Worm (Caenorhabditis elegans): Measurements from ENCODE around the gene tra-4.
A peak's percentile ranks its signal among the peaks of the same experiment; 100 is the strongest.
"Not testable (repeated sequence)": the region's sequence is repeated elsewhere in the genome, so short reads cannot be mapped to it uniquely, and the experiment has no call there.

tra-4 gene

DNA sequence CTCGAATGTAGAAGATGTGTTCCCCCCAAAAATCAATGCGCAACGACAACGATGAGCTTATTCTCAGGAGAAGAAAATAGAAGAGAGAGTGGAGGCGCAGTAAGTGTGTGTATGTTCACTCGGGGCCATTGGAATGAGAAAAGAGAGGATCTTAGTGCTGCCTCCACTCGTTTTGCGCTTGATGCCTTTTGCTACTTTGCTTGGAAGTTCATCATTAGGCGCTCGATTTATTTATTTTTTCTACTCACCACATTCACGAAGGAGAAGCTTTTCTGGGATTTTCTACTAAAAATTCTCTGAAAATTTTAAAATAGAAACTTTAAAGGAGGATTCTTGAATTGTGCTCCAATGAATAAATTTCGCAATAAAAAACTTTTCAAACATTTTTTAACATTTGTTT is 40.9 kb upstream of the tra-4 start, which contains the start of gene F52B10.3:
Gene F52B10.3 (minus strand): TSS at position 101 of the 400 bp plus-strand sequence.
- TF ChIP-seq pha-4 (tag; optimal IDR thresholded peaks at IDR 0.05) (no peak), cebp-1 (GFP tag; IDR thresholded peaks at IDR 0.05) (no peak), cebp-1 (tag; optimal IDR thresholded peaks at IDR 0.05) (peak; percentile 40)

DNA sequence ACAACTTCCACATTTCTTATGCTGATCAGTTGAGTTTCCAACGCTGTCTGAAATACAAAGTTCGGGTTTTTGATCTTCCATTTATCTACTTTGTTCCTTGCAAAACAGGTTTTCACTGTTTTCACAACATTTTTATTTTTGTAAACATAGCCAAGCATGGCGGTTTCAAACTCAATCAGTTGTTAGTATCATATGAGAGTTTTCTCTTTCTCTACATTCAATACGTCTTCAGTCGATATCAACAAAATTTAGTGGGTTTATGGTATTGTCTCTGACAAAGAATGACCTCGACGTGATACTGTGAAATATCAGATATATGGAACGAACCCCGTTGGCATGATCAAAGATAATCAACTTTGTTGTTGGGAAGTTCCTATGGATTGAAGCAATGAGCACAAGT is 38.2 kb upstream of the tra-4 start:
- no peak for TF ChIP-seq ceh-100 (GFP tag; IDR thresholded peaks at IDR 0.05)
- no peak for TF ChIP-seq ZK185.1 (tag; optimal IDR thresholded peaks at IDR 0.05; ENCODE audit: poor library complexity, severe bottlenecking)
- TF ChIP-seq zim-3 (tag; optimal IDR thresholded peaks at IDR 0.05) = no peak
- TF ChIP-seq tbx-9 (tag; optimal IDR thresholded peaks at IDR 0.05; ENCODE audit: borderline replicate concordance) = no peak
- TF ChIP-seq lin-26 (GFP tag; IDR thresholded peaks at IDR 0.05) = no peak
- TF ChIP-seq egl-18 (GFP tag; IDR thresholded peaks at IDR 0.05) = no peak
- TF ChIP-seq ztf-28 (GFP tag; IDR thresholded peaks at IDR 0.05) = no peak

DNA sequence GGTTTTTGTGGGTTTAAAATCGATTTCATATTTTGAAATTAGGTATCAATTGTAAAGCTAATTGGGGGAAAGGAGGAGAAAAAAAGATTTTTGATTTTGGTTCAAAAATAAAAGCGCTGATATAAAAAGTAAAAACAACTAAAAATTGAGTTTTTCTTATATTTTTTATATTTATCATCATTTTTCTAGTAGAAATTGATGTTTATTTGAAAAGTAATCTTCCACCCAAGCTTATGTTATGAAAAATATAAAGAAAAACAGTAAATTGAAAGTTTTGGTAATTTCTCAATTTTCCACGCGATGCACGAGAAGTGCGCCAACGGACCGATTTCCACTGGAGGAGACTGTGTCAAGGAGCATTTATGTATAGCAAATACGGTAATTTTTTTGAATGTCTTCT is 36.9 kb upstream of the tra-4 start, which contains the start of gene B0410.1:
Gene B0410.1 (plus strand): TSS at position 301 of the 400 bp plus-strand sequence.
- TF ChIP-seq snpc-1.1 (tag; optimal IDR thresholded peaks at IDR 0.05; ENCODE audit: insufficient read depth); hlh-26 (GFP tag; conservative IDR thresholded peaks at IDR 0.05); ztf-6 (GFP tag; IDR thresholded peaks at IDR 0.05): not testable (repeated sequence)

DNA sequence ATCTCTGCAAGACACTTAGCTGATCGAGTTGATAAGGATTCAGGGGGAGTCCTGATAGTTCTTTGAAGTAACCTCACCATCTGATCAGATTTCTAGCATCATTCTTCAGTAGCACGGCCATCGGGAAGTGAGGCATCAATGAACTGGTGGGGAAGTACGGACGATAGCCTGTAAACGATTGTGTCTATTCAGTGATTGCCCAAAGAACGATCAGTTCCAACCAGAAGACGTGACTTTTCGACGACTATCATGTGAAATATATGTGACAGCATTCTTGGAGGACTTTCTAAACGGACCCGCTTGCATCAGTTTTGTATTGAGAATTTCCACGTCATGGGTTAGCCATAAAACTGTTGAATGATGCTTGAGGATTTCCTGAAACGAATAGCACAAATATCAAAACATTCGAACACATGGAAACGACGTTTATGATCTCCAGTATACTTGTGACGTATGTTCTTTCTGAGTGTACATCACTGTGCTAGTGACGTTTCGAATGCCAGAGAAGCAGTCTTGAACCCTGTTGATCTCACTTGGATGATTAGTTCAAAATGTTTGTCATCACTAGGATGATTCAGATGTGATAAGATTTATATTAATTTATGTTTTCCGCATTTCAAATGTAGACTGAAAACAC is 35.7 kb upstream of the tra-4 start:
- TF ChIP-seq ets-4 (GFP tag; optimal IDR thresholded peaks at IDR 0.05) = no peak
- no peak for TF ChIP-seq ztf-18 (tag; optimal IDR thresholded peaks at IDR 0.05)
- TF ChIP-seq nhr-90 (tag; optimal IDR thresholded peaks at IDR 0.05) = no peak
- peak; percentile 72 for TF ChIP-seq ztf-26 (tag; optimal IDR thresholded peaks at IDR 0.05)
- no peak for TF ChIP-seq ama-1 (optimal IDR thresholded peaks at IDR 0.05)
- no peak for TF ChIP-seq ama-1 (GFP tag; optimal IDR thresholded peaks at IDR 0.05)
- peak; percentile 56 for TF ChIP-seq lin-40 (tag; optimal IDR thresholded peaks at IDR 0.05)
- TF ChIP-seq die-1 (tag; optimal IDR thresholded peaks at IDR 0.05) = peak; percentile 44

DNA sequence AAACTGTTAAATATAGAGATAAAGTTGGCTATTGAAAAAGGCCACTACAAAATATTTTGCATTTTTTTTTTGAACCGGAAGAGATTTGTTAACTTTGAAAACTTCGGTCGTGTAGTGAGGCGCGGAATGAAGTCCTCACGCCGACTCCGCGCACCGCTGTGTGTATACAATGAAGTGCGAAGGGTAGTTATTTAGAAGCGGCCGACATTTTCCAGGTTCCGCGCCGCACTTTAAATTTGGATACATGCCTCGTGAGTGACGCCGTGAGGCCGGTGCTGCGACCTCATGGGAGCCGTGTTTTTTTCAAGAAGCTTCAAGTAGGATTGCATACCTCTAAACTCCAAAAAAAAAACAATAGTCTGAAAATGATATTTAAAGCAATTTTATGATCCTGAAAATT is 34.5 kb upstream of the tra-4 start:
- TF ChIP-seq snpc-1.1 (tag; optimal IDR thresholded peaks at IDR 0.05; ENCODE audit: insufficient read depth) = peak; percentile 48
- no peak for TF ChIP-seq ztf-3 (GFP tag; optimal IDR thresholded peaks at IDR 0.05)
- TF ChIP-seq B0019.2 (GFP tag; conservative IDR thresholded peaks at IDR 0.05) = no peak
- peak; percentile 62 for TF ChIP-seq snpc-4 (GFP tag; optimal IDR thresholded peaks at IDR 0.05)
- TF ChIP-seq snpc-4 (tag; optimal IDR thresholded peaks at IDR 0.05) = peak in 3 of 4 experiments; percentile 41 to 89 (median 88)

DNA sequence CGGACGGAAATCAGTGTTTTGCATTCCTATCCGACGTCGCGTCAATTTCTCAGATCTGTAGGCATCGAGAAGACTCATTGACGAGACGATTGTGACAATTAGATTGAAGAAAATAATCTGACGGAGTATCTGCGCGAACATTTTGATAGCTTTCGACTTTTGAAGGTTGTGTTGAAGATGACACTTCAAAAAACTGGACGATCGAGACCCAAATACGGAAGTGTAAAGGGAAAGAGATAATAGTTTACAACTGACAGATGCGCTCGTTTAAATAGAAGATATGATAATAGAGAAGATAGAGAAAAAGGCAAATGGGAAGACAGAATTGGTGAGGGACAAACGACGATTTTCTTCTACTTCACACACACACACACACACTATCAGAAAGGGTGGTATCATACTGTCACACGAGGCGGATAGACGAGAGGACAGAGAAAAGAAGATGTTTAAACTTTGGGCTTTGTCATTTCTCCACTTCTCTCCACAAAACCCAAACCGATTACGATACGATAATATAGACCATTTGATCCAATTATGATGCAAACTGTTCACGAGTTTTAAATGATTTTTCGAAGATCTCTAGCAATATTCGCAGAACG is 33.8 kb upstream of the tra-4 start, which contains the start of gene B0410.3:
Gene B0410.3 (minus strand): TSS at position 351 of the 599 bp plus-strand sequence.
- TF ChIP-seq tbp1 (GFP tag; optimal IDR thresholded peaks at IDR 0.05) (no peak), egl-18 (GFP tag; IDR thresholded peaks at IDR 0.05) (no peak), dox-1 (GFP tag; IDR thresholded peaks at IDR 0.05) (no peak), die-1 (tag; optimal IDR thresholded peaks at IDR 0.05) (peak; percentile 16), snpc-1.1 (tag; optimal IDR thresholded peaks at IDR 0.05; ENCODE audit: insufficient read depth) (no peak), madf-6 (GFP tag; IDR thresholded peaks at IDR 0.05) (no peak), ZK185.1 (tag; optimal IDR thresholded peaks at IDR 0.05; ENCODE audit: poor library complexity, severe bottlenecking) (no peak), pha-4 (tag; optimal IDR thresholded peaks at IDR 0.05) (no peak), B0019.2 (GFP tag; conservative IDR thresholded peaks at IDR 0.05) (no peak), ztf-26 (tag; optimal IDR thresholded peaks at IDR 0.05) (peak; percentile 46), mcd-1 (GFP tag; IDR thresholded peaks at IDR 0.05) (no peak), hmg-1.2 (GFP tag; IDR thresholded peaks at IDR 0.05) (0 out of 2 replicates have a peak, but pooled peaks have one; percentile 10), K11D2.4 (GFP tag; IDR thresholded peaks at IDR 0.05) (no peak), hrde-1 (tag; optimal IDR thresholded peaks at IDR 0.05; ENCODE audit: borderline replicate concordance) (no peak), madf-10 (tag; optimal IDR thresholded peaks at IDR 0.05) (no peak), nhr-179 (tag; optimal IDR thresholded peaks at IDR 0.05) (no peak), C17E4.6 (GFP tag; IDR thresholded peaks at IDR 0.05) (no peak), chd-7 (tag; optimal IDR thresholded peaks at IDR 0.05) (no peak), rcor-1 (GFP tag; IDR thresholded peaks at IDR 0.05) (no peak), ztf-18 (tag; optimal IDR thresholded peaks at IDR 0.05) (no peak), tbx-9 (tag; optimal IDR thresholded peaks at IDR 0.05; ENCODE audit: borderline replicate concordance) (no peak)

All from whole organism, young adult.